Fruit fly (Drosophila melanogaster) whole organism: ENCODE measurements around the gene CG34183.

Source experiments
- CG8478 ChIP-seq: fragments of >200 bp; optimal IDR thresholded peaks from 2 replicates; lab custom pipeline; 2018; ENCODE audit warnings: inconsistent platforms
- pan ChIP-seq: fragments of >200 bp; optimal IDR thresholded peaks from 2 replicates; lab custom pipeline; 2017
- usp ChIP-seq: fragments of >200 bp; optimal IDR thresholded peaks from 2 replicates; lab custom pipeline; 2017; ENCODE audit warnings: missing biosample characterization, missing genetic modification characterization, mixed read lengths

- TF ChIP-seq pan (lab: Kevin White, UChicago): no peak
- TF ChIP-seq usp (GFP tag; lab: Kevin White, UChicago): no peak
- TF ChIP-seq CG8478 (lab: Kevin White, UChicago): no peak
Observed at dm6 chr2L:9890576-9890975, at the start of gene CG34183, which contains the start of gene CG4537.
